Worm (Caenorhabditis elegans) whole organism, midembryonic: ENCODE measurements around the gene srbc-32.

ENCODE experiments used
- T22C8.4 ChIP-seq: fragments of 200-800 bp; sonication (Bioruptor generic); IDR thresholded peaks from 2 replicates; pipeline ENCODE4 v1.3.6; 2022; ENCODE audit warnings: missing genetic modification characterization, missing compliant biosample characterization
- cog-1 ChIP-seq: sonication (generic microtip); optimal IDR thresholded peaks from 2 replicates; lab custom pipeline; 2016; ENCODE audit warnings: missing genetic modification characterization, missing compliant biosample characterization
- flt-1 ChIP-seq: fragments of 200-800 bp; sonication (Bioruptor generic); IDR thresholded peaks from 2 replicates; pipeline ENCODE4 v1.3.6; 2022; ENCODE audit warnings: missing genetic modification characterization, missing compliant biosample characterization
- klf-2 ChIP-seq: fragments of 200-800 bp; sonication (Bioruptor generic); conservative IDR thresholded peaks from 2 replicates; pipeline ENCODE4 v1.3.6; 2022; ENCODE audit warnings: missing genetic modification reagents, missing genetic modification characterization, missing compliant biosample characterization
- ref-1 ChIP-seq: fragments of 200-800 bp; sonication (Bioruptor generic); conservative IDR thresholded peaks from 2 replicates; pipeline ENCODE4 v1.3.6; 2022; ENCODE audit warnings: missing genetic modification reagents, missing genetic modification characterization, missing compliant biosample characterization
- ztf-23 ChIP-seq: fragments of 200-800 bp; sonication (Bioruptor generic); IDR thresholded peaks from 2 replicates; pipeline ENCODE4 v1.3.6; 2022; ENCODE audit warnings: missing genetic modification reagents, missing genetic modification characterization, missing compliant biosample characterization
- ztf-29 ChIP-seq: fragments of 200-800 bp; sonication (Bioruptor generic); IDR thresholded peaks from 2 replicates; pipeline ENCODE4 v1.3.6; 2022; ENCODE audit warnings: missing genetic modification reagents, missing genetic modification characterization, missing compliant biosample characterization

- no peak for TF ChIP-seq ztf-23 (GFP tag; lab: Robert Waterston, UW)
- no peak for TF ChIP-seq flt-1 (GFP tag; lab: Robert Waterston, UW)
- TF ChIP-seq ztf-29 (GFP tag; lab: Robert Waterston, UW) = no peak
- no peak for TF ChIP-seq T22C8.4 (GFP tag; lab: Robert Waterston, UW)
- TF ChIP-seq cog-1 (tag; lab: Kevin White, UChicago) = no peak
- TF ChIP-seq ref-1 = no peak
- no peak for TF ChIP-seq klf-2
Measured at ce11 chrV:3442609-3443008, 44.1 kb downstream of the srbc-32 start.
